Worm (Caenorhabditis elegans) whole organism, young adult: Measurements from ENCODE around the gene pei-1.

Source experiments
- B0336.3 ChIP-seq: fragments of 200-800 bp; sonication (Bioruptor generic); IDR thresholded peaks from 2 replicates; pipeline ENCODE4 v1.3.6; 2022; ENCODE audit warnings: missing genetic modification characterization, missing compliant biosample characterization
- F49E8.2 ChIP-seq: sonication (generic microtip); optimal IDR thresholded peaks from 3 replicates; lab custom pipeline; 2017; ENCODE audit warnings: missing genetic modification characterization, mild to moderate bottlenecking, missing compliant biosample characterization, antibody characterized with exemption, moderate library complexity; ENCODE audit not compliant: insufficient read depth
- F57A8.1 ChIP-seq: fragments of 200-800 bp; sonication (Bioruptor generic); optimal IDR thresholded peaks from 2 replicates; lab custom pipeline; 2018; ENCODE audit warnings: mild to moderate bottlenecking, missing genetic modification characterization, moderate library complexity, missing compliant biosample characterization
- Y79H2A.3 ChIP-seq: fragments of 200-800 bp; sonication (Bioruptor generic); conservative IDR thresholded peaks from 2 replicates; pipeline ENCODE4 v1.3.6; 2022; ENCODE audit warnings: missing genetic modification reagents, missing genetic modification characterization, missing compliant biosample characterization
- bed-2 ChIP-seq: fragments of 200-800 bp; sonication (Bioruptor generic); IDR thresholded peaks from 2 replicates; pipeline ENCODE4 v1.3.6; 2022; ENCODE audit warnings: missing genetic modification reagents, missing genetic modification characterization, missing compliant biosample characterization
- ceh-58 ChIP-seq: fragments of 200-800 bp; sonication (Bioruptor generic); IDR thresholded peaks from 2 replicates; pipeline ENCODE4 v1.3.6; 2022; ENCODE audit warnings: missing genetic modification characterization, missing compliant biosample characterization
- ceh-91 ChIP-seq: fragments of 200-800 bp; sonication (Bioruptor generic); IDR thresholded peaks from 2 replicates; pipeline ENCODE4 v1.3.6; 2022; ENCODE audit warnings: missing genetic modification reagents, missing genetic modification characterization, missing compliant biosample characterization
- ets-4 ChIP-seq: fragments of 200-800 bp; sonication (Bioruptor generic); optimal IDR thresholded peaks from 2 replicates; lab custom pipeline; 2018; ENCODE audit warnings: mild to moderate bottlenecking, missing genetic modification characterization, missing compliant biosample characterization
- fkh-3 ChIP-seq: sonication (generic microtip); optimal IDR thresholded peaks from 2 replicates; lab custom pipeline; 2016; ENCODE audit warnings: mild to moderate bottlenecking, missing genetic modification characterization, missing compliant biosample characterization
- him-1 ChIP-seq: sonication (generic microtip); optimal IDR thresholded peaks from 2 replicates; lab custom pipeline; 2016; ENCODE audit warnings: missing genotype, missing genetic modification reagents, missing genetic modification characterization, missing compliant biosample characterization
- let-607 ChIP-seq, 2 experiments: fragments of 200-800 bp in 1 of 2; sonication (Bioruptor generic) in 1 of 2; sonication (generic microtip) in 1 of 2; optimal IDR thresholded peaks; 2 replicates each; lab custom pipeline; 2016 to 2018; ENCODE audit warnings: mild to moderate bottlenecking in 2 of 2, missing compliant biosample characterization in 2 of 2, missing genetic modification characterization in 2 of 2, moderate library complexity in 2 of 2, missing genotype in 1 of 2
- lsl-1 ChIP-seq: fragments of 200-800 bp; sonication (Bioruptor generic); optimal IDR thresholded peaks from 2 replicates; lab custom pipeline; 2018; ENCODE audit warnings: mild to moderate bottlenecking, missing genetic modification characterization, moderate library complexity, missing compliant biosample characterization
- nfya-2 ChIP-seq: fragments of 200-800 bp; sonication (Bioruptor generic); IDR thresholded peaks from 2 replicates; pipeline ENCODE4 v1.3.6; 2022; ENCODE audit warnings: missing genetic modification reagents, missing genetic modification characterization, missing compliant biosample characterization
- nhr-80 ChIP-seq: sonication (generic microtip); optimal IDR thresholded peaks from 2 replicates; lab custom pipeline; 2016; ENCODE audit warnings: missing genetic modification characterization, missing compliant biosample characterization
- nhr-90 ChIP-seq: sonication (generic microtip); optimal IDR thresholded peaks from 2 replicates; lab custom pipeline; 2016; ENCODE audit warnings: missing genotype, mild to moderate bottlenecking, missing genetic modification characterization, missing compliant biosample characterization
- ztf-6 ChIP-seq: fragments of 200-800 bp; sonication (Bioruptor generic); IDR thresholded peaks from 2 replicates; pipeline ENCODE4 v1.3.6; 2022; ENCODE audit warnings: missing genetic modification reagents, missing genetic modification characterization, missing compliant biosample characterization

The pei-1 gene

DNA sequence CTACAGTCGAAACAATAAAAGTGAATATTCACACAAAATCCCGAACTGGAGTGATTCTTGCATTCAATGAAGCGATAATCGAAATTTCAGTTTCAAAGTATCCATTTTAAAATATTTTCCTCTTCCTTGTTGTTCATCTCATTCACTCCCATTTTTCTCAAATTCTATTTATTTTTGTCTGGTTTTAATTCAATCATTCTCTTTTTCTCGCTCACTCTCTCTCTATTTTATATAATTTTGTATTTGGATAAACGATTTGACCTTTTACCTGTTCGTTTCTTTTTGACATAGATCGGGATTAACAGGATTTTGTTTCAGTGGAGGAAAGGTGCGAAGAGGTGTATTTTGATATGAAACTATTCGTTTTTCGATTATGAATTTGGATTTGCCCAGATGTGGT, 46.3 kb downstream of the pei-1 start, which contains the start of gene T05A1.5:
Gene T05A1.5 (plus strand): TSS at position 301 of the 400 bp plus-strand sequence.
- TF ChIP-seq B0336.3 (GFP tag; lab: Robert Waterston, UW) (no peak), lsl-1 (GFP tag; lab: Kevin White, UChicago) (no peak), F57A8.1 (no peak), F49E8.2 (tag; lab: Kevin White, UChicago) (no peak), ets-4 (no peak), nfya-2 (no peak), let-607 (tag; optimal IDR thresholded peaks at IDR 0.05; lab: Kevin White, UChicago) (no peak), him-1 (no peak), ceh-58 (GFP tag; lab: Robert Waterston, UW) (no peak), ztf-6 (no peak), nhr-90 (tag; lab: Kevin White, UChicago) (no peak), Y79H2A.3 (GFP tag; lab: Robert Waterston, UW) (no peak), ceh-91 (GFP tag; lab: Robert Waterston, UW) (no peak)
- TF ChIP-seq, all 124 proteins: peak for 0

DNA sequence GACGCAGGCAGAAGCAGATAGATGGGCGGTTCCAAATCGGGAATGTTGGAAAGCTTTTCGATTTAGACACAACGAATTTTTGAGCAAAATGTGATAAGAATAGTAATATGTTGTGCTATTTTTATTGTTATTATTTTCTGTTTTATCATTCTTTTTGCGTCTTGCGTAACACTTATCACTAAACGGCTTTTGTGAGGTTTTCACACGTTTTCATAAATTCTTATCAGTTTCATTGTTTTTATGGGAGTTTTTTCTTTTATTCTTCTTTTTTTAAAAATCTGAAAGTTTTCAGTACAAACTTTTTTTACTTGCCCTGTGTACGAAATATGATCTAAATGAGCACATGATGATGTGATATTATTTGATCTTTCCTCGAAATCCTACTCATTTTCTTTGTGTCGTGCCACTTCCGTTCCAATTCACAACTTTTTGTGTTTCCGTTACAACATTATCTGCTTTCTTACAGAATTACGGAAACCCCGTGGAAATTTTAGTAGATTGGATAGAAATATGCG, 51.9 kb downstream of the pei-1 start, which contains the start of gene fbl-1:
Gene fbl-1 (plus strand): TSS at position 465 of the 515 bp plus-strand sequence.
- TF ChIP-seq fkh-3 (no peak), bed-2 (GFP tag; lab: Robert Waterston, UW) (no peak), nhr-80 (tag; lab: Kevin White, UChicago) (peak; percentile 47)
